Worm (Caenorhabditis elegans) whole organism, L1 larva: ENCODE measurements around the gene gut-2.

Source experiments
- Y116A8C.19 ChIP-seq: sonication (generic microtip); optimal IDR thresholded peaks from 2 replicates; lab custom pipeline; 2016; ENCODE audit warnings: missing compliant biosample characterization, missing genetic modification characterization, borderline replicate concordance
- alr-1 ChIP-seq: fragments of 200-800 bp; sonication (Bioruptor generic); optimal IDR thresholded peaks from 2 replicates; lab custom pipeline; 2018; ENCODE audit warnings: borderline replicate concordance, mild to moderate bottlenecking, missing genetic modification characterization, missing compliant biosample characterization
- ama-1 ChIP-seq: fragments of 150-350 bp; optimal IDR thresholded peaks from 2 replicates; lab custom pipeline; 2014
- ceh-8 ChIP-seq: fragments of 200-800 bp; sonication (Bioruptor generic); optimal IDR thresholded peaks from 2 replicates; lab custom pipeline; 2018; ENCODE audit warnings: mild to moderate bottlenecking, missing genetic modification characterization, moderate library complexity, missing compliant biosample characterization
- ceh-82 ChIP-seq, 3 experiments: fragments of 150-350 bp in 1 of 3; sonication (generic microtip) in 2 of 3; optimal IDR thresholded peaks; 2 replicates each; lab custom pipeline; 2014 to 2017; ENCODE audit warnings: missing biosample characterization in 3 of 3, missing genetic modification characterization in 3 of 3
- efl-3 ChIP-seq: fragments of 200-800 bp; sonication (Bioruptor generic); optimal IDR thresholded peaks from 2 replicates; lab custom pipeline; 2018; ENCODE audit warnings: mild to moderate bottlenecking, missing genetic modification characterization, missing compliant biosample characterization
- egl-13 ChIP-seq: sonication (generic microtip); optimal IDR thresholded peaks from 2 replicates; lab custom pipeline; 2016; ENCODE audit warnings: missing genotype, missing genetic modification reagents, missing genetic modification characterization, missing compliant biosample characterization
- egl-27 ChIP-seq, 2 experiments: fragments of 150-350 bp in 1 of 2; sonication (generic microtip); optimal IDR thresholded peaks; 3 replicates each; lab custom pipeline; 2017 to 2018; ENCODE audit warnings: missing biosample characterization in 2 of 2, missing genetic modification characterization in 2 of 2, missing genetic modification reagents in 2 of 2
- fos-1 ChIP-seq: fragments of 150-350 bp; optimal IDR thresholded peaks from 2 replicates; lab custom pipeline; 2014; ENCODE audit warnings: missing biosample characterization, missing genetic modification characterization
- hlh-4 ChIP-seq: sonication (generic microtip); optimal IDR thresholded peaks from 2 replicates; lab custom pipeline; 2016; ENCODE audit warnings: mild to moderate bottlenecking, missing genetic modification characterization, missing compliant biosample characterization
- lin-39 ChIP-seq: fragments of 150-350 bp; optimal IDR thresholded peaks from 2 replicates; lab custom pipeline; 2014; ENCODE audit warnings: missing biosample characterization, missing genetic modification reagents, missing genetic modification characterization
- skn-1 ChIP-seq: fragments of 150-350 bp; optimal IDR thresholded peaks from 2 replicates; lab custom pipeline; 2014; ENCODE audit warnings: missing biosample characterization, missing genetic modification characterization
- sox-4 ChIP-seq: sonication (generic microtip); optimal IDR thresholded peaks from 2 replicates; lab custom pipeline; 2016; ENCODE audit warnings: missing genetic modification characterization, missing compliant biosample characterization

DNA sequence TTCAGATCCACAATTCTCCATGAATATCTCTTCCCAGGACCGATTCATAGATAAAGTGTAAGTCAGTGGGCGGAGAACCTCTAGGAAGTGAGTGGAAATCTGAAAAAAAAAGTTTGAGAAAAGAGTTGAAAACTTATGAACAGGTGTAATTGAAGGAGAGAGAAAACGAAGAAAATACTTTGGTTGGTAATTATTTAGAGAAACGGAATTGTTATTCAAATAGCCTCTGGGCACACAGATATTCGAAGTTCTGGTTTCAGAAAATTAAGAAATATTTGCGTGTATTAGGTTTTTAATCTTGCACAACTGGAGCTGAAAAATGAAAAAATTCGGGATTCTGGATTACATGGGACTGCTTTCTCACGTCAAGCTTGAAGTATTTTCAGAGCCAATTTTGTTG, 17.7 kb upstream of the gut-2 start, which contains the start of gene T10G3.2:
- TF ChIP-seq skn-1 (tag; lab: Kevin White, UChicago): no peak
- no peak for TF ChIP-seq ceh-82 (tag; optimal IDR thresholded peaks at IDR 0.05; lab: Kevin White, UChicago)
- no peak for TF ChIP-seq hlh-4
- TF ChIP-seq ama-1 (lab: Kevin White, UChicago): no peak
- no peak for TF ChIP-seq egl-13 (tag; lab: Kevin White, UChicago)
- TF ChIP-seq egl-27 (tag; optimal IDR thresholded peaks at IDR 0.05; lab: Kevin White, UChicago): no peak
- TF ChIP-seq fos-1: no peak
- TF ChIP-seq ceh-8 (GFP tag; lab: Kevin White, UChicago): no peak
- no peak for TF ChIP-seq alr-1 (tag; lab: Kevin White, UChicago)
- TF ChIP-seq Y116A8C.19 (tag; lab: Kevin White, UChicago): no peak
- TF ChIP-seq efl-3 (GFP tag; lab: Kevin White, UChicago): no peak
- no peak for TF ChIP-seq lin-39 (tag; lab: Kevin White, UChicago)
- TF ChIP-seq sox-4 (tag; lab: Kevin White, UChicago): no peak
